Fruit fly (Drosophila melanogaster) whole organism, adult: ENCODE data around the gene CG4907.

Source experiments
- CG11617 ChIP-seq: fragments of 200-800 bp; sonication (Bioruptor generic); optimal IDR thresholded peaks from 2 replicates; lab custom pipeline; 2017; ENCODE audit warnings: mild to moderate bottlenecking, missing biosample characterization, missing genetic modification reagents, missing genetic modification characterization
- CG12768 ChIP-seq: fragments of 200-800 bp; sonication (Bioruptor generic); optimal IDR thresholded peaks from 2 replicates; lab custom pipeline; 2017; ENCODE audit warnings: missing biosample characterization, missing genetic modification characterization, mild to moderate bottlenecking, moderate library complexity, missing genetic modification reagents
- CG14711 ChIP-seq: fragments of 200-800 bp; sonication (Bioruptor generic); optimal IDR thresholded peaks from 2 replicates; lab custom pipeline; 2018; ENCODE audit warnings: missing biosample characterization, mild to moderate bottlenecking, missing genetic modification characterization, moderate library complexity
- CG1620 ChIP-seq: fragments of 200-800 bp; sonication (Bioruptor generic); optimal IDR thresholded peaks from 2 replicates; lab custom pipeline; 2016; ENCODE audit warnings: missing biosample characterization, missing genetic modification characterization
- CG33017 ChIP-seq: fragments of 200-800 bp; sonication (Bioruptor generic); optimal IDR thresholded peaks from 2 replicates; lab custom pipeline; 2018; ENCODE audit warnings: missing biosample characterization, mild to moderate bottlenecking, missing genetic modification characterization, moderate library complexity
- CG5204 ChIP-seq: fragments of 200-800 bp; sonication (Bioruptor generic); optimal IDR thresholded peaks from 2 replicates; lab custom pipeline; 2016; ENCODE audit warnings: missing biosample characterization, missing genetic modification characterization
- CG7045 ChIP-seq: fragments of 200-800 bp; sonication (Bioruptor generic); optimal IDR thresholded peaks from 2 replicates; lab custom pipeline; 2017; ENCODE audit warnings: missing biosample characterization, mild to moderate bottlenecking, missing genetic modification characterization
- CG7101 ChIP-seq: fragments of 200-800 bp; sonication (Bioruptor generic); optimal IDR thresholded peaks from 2 replicates; lab custom pipeline; 2018; ENCODE audit warnings: missing biosample characterization, mild to moderate bottlenecking, missing genetic modification characterization, moderate library complexity
- Clk ChIP-seq: fragments of 200-800 bp; sonication (Bioruptor generic); optimal IDR thresholded peaks from 2 replicates; lab custom pipeline; 2017; ENCODE audit warnings: missing biosample characterization, missing genetic modification characterization
- Crg-1 ChIP-seq: fragments of 200-800 bp; sonication (Bioruptor generic); optimal IDR thresholded peaks from 2 replicates; lab custom pipeline; 2016; ENCODE audit warnings: missing biosample characterization, missing genetic modification characterization
- Hr96 ChIP-seq: fragments of 200-800 bp; sonication (Bioruptor generic); optimal IDR thresholded peaks from 2 replicates; lab custom pipeline; 2016; ENCODE audit warnings: missing biosample characterization, missing genetic modification characterization
- Mnt ChIP-seq: fragments of 200-800 bp; sonication (Bioruptor generic); optimal IDR thresholded peaks from 2 replicates; lab custom pipeline; 2016; ENCODE audit warnings: missing biosample characterization, mild to moderate bottlenecking, missing genetic modification characterization
- bab1 ChIP-seq: fragments of 200-800 bp; sonication (Bioruptor generic); optimal IDR thresholded peaks from 3 replicates; lab custom pipeline; 2019; ENCODE audit warnings: missing biosample characterization, mild to moderate bottlenecking, missing genetic modification characterization, moderate library complexity
- cic ChIP-seq: fragments of 200-800 bp; sonication (Bioruptor generic); optimal IDR thresholded peaks from 2 replicates; lab custom pipeline; 2017; ENCODE audit warnings: missing biosample characterization, mild to moderate bottlenecking, missing genetic modification characterization, moderate library complexity
- cnc ChIP-seq, 2 experiments: fragments of >200 bp; optimal IDR thresholded peaks; 2 replicates each; lab custom pipeline; 2017
- kay ChIP-seq: fragments of 200-800 bp; sonication (Bioruptor generic); peaks from one replicate; lab custom pipeline; 2016; ENCODE audit warnings: missing biosample characterization, missing genetic modification characterization, borderline replicate concordance
- ovo ChIP-seq: fragments of 200-800 bp; sonication (Bioruptor generic); optimal IDR thresholded peaks from 2 replicates; lab custom pipeline; 2016; ENCODE audit warnings: missing biosample characterization, missing genetic modification characterization
- pad ChIP-seq: fragments of 200-800 bp; sonication (Bioruptor generic); optimal IDR thresholded peaks from 3 replicates; lab custom pipeline; 2017; ENCODE audit warnings: missing biosample characterization, missing genetic modification characterization, mild to moderate bottlenecking, moderate library complexity, missing genetic modification reagents
- tj ChIP-seq: fragments of 200-800 bp; sonication (Bioruptor generic); optimal IDR thresholded peaks from 3 replicates; lab custom pipeline; 2017; ENCODE audit warnings: missing biosample characterization, mild to moderate bottlenecking, missing genetic modification characterization, moderate library complexity
- toe ChIP-seq: fragments of 200-800 bp; sonication (Bioruptor generic); optimal IDR thresholded peaks from 2 replicates; lab custom pipeline; 2016; ENCODE audit warnings: missing biosample characterization, missing genetic modification characterization

CG4907 gene

dm6 chr3R:22690311-22690710 lies 20.3 kb downstream of the CG4907 start, which contains the start of the genes wfs1 and Nup133:
Gene wfs1, minus strand, starts transcription at chr3R:22690380.
Gene Nup133, plus strand, starts transcription at chr3R:22690607.
- peak; percentile 82 for TF ChIP-seq CG14711 (tag; lab: Kevin White, UChicago)
- TF ChIP-seq CG11617 (GFP tag; lab: Kevin White, UChicago) = peak; percentile 77
- TF ChIP-seq CG7045 (GFP tag; lab: Kevin White, UChicago) = peak; percentile 66
- peak; percentile 80 for TF ChIP-seq bab1 (GFP tag; lab: Kevin White, UChicago)
- no peak for TF ChIP-seq cnc (optimal IDR thresholded peaks at IDR 0.05; lab: Kevin White, UChicago)
- TF ChIP-seq kay (GFP tag; lab: Kevin White, UChicago) = no peak
- peak; percentile 8 for TF ChIP-seq CG1620 (GFP tag; lab: Kevin White, UChicago)
- no peak for TF ChIP-seq CG5204
- no peak for TF ChIP-seq cic (GFP tag; lab: Kevin White, UChicago)
- peak; percentile 66 for TF ChIP-seq CG33017 (tag; lab: Kevin White, UChicago)
- peak; percentile 26 for TF ChIP-seq Crg-1 (GFP tag; lab: Kevin White, UChicago)
- TF ChIP-seq Clk = no peak
- peak; percentile 17 for TF ChIP-seq Mnt (GFP tag; lab: Kevin White, UChicago)
- peak; percentile 51 for TF ChIP-seq pad (GFP tag; lab: Kevin White, UChicago)
- peak; percentile 90 for TF ChIP-seq CG7101 (tag; lab: Kevin White, UChicago)
- TF ChIP-seq Hr96 (GFP tag; lab: Kevin White, UChicago) = no peak
- TF ChIP-seq CG12768 (GFP tag; lab: Kevin White, UChicago) = peak; percentile 51
- TF ChIP-seq tj (GFP tag; lab: Kevin White, UChicago) = peak; percentile 39
- peak; percentile 28 for TF ChIP-seq toe (GFP tag; lab: Kevin White, UChicago)
- TF ChIP-seq ovo (GFP tag; lab: Kevin White, UChicago) = peak; percentile 12

dm6 chr3R:22686336-22686874 lies 24.2 kb downstream of the CG4907 start, which contains the start of the genes Gclm and CG17625:
Gene Gclm, minus strand, starts transcription at chr3R:22686510.
Gene CG17625, plus strand, starts transcription at chr3R:22686849.
- peak; percentile 59 for TF ChIP-seq toe (GFP tag; lab: Kevin White, UChicago)
- TF ChIP-seq ovo (GFP tag; lab: Kevin White, UChicago) = peak; percentile 28
- peak; percentile 64 for TF ChIP-seq CG33017 (tag; lab: Kevin White, UChicago)
- TF ChIP-seq CG12768 (GFP tag; lab: Kevin White, UChicago) = peak; percentile 76
- peak; percentile 49 for TF ChIP-seq CG14711 (tag; lab: Kevin White, UChicago)
- TF ChIP-seq pad (GFP tag; lab: Kevin White, UChicago) = peak; percentile 30
- TF ChIP-seq CG1620 (GFP tag; lab: Kevin White, UChicago) = peak; percentile 38
- no peak for TF ChIP-seq kay (GFP tag; lab: Kevin White, UChicago)
- peak; percentile 52 for TF ChIP-seq CG5204
- TF ChIP-seq cnc (optimal IDR thresholded peaks at IDR 0.05; lab: Kevin White, UChicago) = no peak
- peak; percentile 50 for TF ChIP-seq cic (GFP tag; lab: Kevin White, UChicago)
- TF ChIP-seq Clk = no peak
- TF ChIP-seq tj (GFP tag; lab: Kevin White, UChicago) = peak; percentile 46
- TF ChIP-seq CG11617 (GFP tag; lab: Kevin White, UChicago) = peak; percentile 45
- peak; percentile 80 for TF ChIP-seq bab1 (GFP tag; lab: Kevin White, UChicago)
- TF ChIP-seq CG7045 (GFP tag; lab: Kevin White, UChicago) = peak; percentile 38
- peak; percentile 73 for TF ChIP-seq CG7101 (tag; lab: Kevin White, UChicago)
- peak; percentile 55 for TF ChIP-seq Hr96 (GFP tag; lab: Kevin White, UChicago)
- TF ChIP-seq Mnt (GFP tag; lab: Kevin White, UChicago) = peak; percentile 86
- no peak for TF ChIP-seq Crg-1 (GFP tag; lab: Kevin White, UChicago)

DNA sequence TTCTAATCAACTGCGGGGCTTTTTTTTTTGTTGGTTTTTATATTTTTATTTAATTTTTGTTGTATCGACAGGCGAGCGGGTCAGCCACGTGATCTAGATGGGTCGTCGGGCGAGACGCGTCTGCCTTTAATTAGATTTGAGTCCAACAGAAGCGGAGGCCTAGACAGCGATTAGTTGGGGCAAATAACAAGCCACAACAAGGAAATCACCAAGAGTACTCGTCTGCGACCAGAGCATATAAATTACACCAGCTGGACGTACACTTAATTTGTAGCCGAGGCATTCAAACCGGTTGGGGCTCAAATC lies 25.7 kb downstream of the CG4907 start:
- no peak for TF ChIP-seq bab1 (GFP tag; lab: Kevin White, UChicago)
- no peak for TF ChIP-seq Crg-1 (GFP tag; lab: Kevin White, UChicago)
- no peak for TF ChIP-seq kay (GFP tag; lab: Kevin White, UChicago)
- no peak for TF ChIP-seq CG7045 (GFP tag; lab: Kevin White, UChicago)
- TF ChIP-seq CG14711 (tag; lab: Kevin White, UChicago) = no peak
- TF ChIP-seq CG12768 (GFP tag; lab: Kevin White, UChicago) = no peak
- no peak for TF ChIP-seq CG11617 (GFP tag; lab: Kevin White, UChicago)
- no peak for TF ChIP-seq cnc (optimal IDR thresholded peaks at IDR 0.05; lab: Kevin White, UChicago)
- TF ChIP-seq pad (GFP tag; lab: Kevin White, UChicago) = no peak

dm6 chr3R:22684044-22684947 lies 26.3 kb downstream of the CG4907 start:
- peak; percentile 41 for TF ChIP-seq CG7045 (GFP tag; lab: Kevin White, UChicago)
- peak; percentile 21 for TF ChIP-seq Hr96 (GFP tag; lab: Kevin White, UChicago)
- TF ChIP-seq cnc (optimal IDR thresholded peaks at IDR 0.05; lab: Kevin White, UChicago) = peak; percentile 13 to 91
- peak; percentile 60 for TF ChIP-seq CG12768 (GFP tag; lab: Kevin White, UChicago)
- peak; percentile 95 for TF ChIP-seq kay (GFP tag; lab: Kevin White, UChicago)
- peak; percentile 3 for TF ChIP-seq CG33017 (tag; lab: Kevin White, UChicago)
- TF ChIP-seq CG5204 = no peak
- TF ChIP-seq CG1620 (GFP tag; lab: Kevin White, UChicago) = no peak
- no peak for TF ChIP-seq pad (GFP tag; lab: Kevin White, UChicago)
- TF ChIP-seq Clk = peak; percentile 0
- TF ChIP-seq CG11617 (GFP tag; lab: Kevin White, UChicago) = no peak
- TF ChIP-seq toe (GFP tag; lab: Kevin White, UChicago) = no peak
- TF ChIP-seq Mnt (GFP tag; lab: Kevin White, UChicago) = peak; percentile 14
- no peak for TF ChIP-seq tj (GFP tag; lab: Kevin White, UChicago)
- TF ChIP-seq ovo (GFP tag; lab: Kevin White, UChicago) = no peak
- no peak for TF ChIP-seq bab1 (GFP tag; lab: Kevin White, UChicago)
- TF ChIP-seq CG7101 (tag; lab: Kevin White, UChicago) = peak; percentile 23
- TF ChIP-seq cic (GFP tag; lab: Kevin White, UChicago) = peak; percentile 73
